Worm (Caenorhabditis elegans) whole organism, L3 larva: ENCODE measurements around the gene C37H5.5.

ENCODE experiments used
- R02D3.7 ChIP-seq: fragments of 150-350 bp; optimal IDR thresholded peaks from 2 replicates; lab custom pipeline; 2014; ENCODE audit warnings: missing biosample characterization, missing genetic modification characterization
- elt-1 ChIP-seq: fragments of 150-350 bp; optimal IDR thresholded peaks from 2 replicates; lab custom pipeline; 2014; ENCODE audit warnings: missing biosample characterization, missing genetic modification characterization
- elt-2 ChIP-seq: sonication (generic microtip); optimal IDR thresholded peaks from 2 replicates; lab custom pipeline; 2016; ENCODE audit warnings: missing genetic modification reagents, mild to moderate bottlenecking, missing genetic modification characterization, missing compliant biosample characterization
- mdl-1 ChIP-seq: fragments of 150-350 bp; optimal IDR thresholded peaks from 2 replicates; lab custom pipeline; 2014; ENCODE audit warnings: missing biosample characterization, missing genetic modification characterization
- nhr-11 ChIP-seq: fragments of 150-350 bp; optimal IDR thresholded peaks from 2 replicates; lab custom pipeline; 2014; ENCODE audit warnings: missing biosample characterization, missing genetic modification characterization
- nhr-237 ChIP-seq: fragments of 150-350 bp; optimal IDR thresholded peaks from 2 replicates; lab custom pipeline; 2014; ENCODE audit warnings: missing biosample characterization, missing genetic modification characterization
- nhr-25 ChIP-seq: sonication (generic microtip); optimal IDR thresholded peaks from 2 replicates; lab custom pipeline; 2017; ENCODE audit warnings: missing biosample characterization, missing genetic modification characterization
- nhr-77 ChIP-seq: fragments of 150-350 bp; optimal IDR thresholded peaks from 2 replicates; lab custom pipeline; 2014; ENCODE audit warnings: missing biosample characterization, missing genetic modification characterization
- pqm-1 ChIP-seq: fragments of 150-350 bp; optimal IDR thresholded peaks from 2 replicates; lab custom pipeline; 2017; ENCODE audit warnings: missing biosample characterization, missing genetic modification characterization, inconsistent platforms
- snpc-4 ChIP-seq: fragments of 150-350 bp; optimal IDR thresholded peaks from 2 replicates; lab custom pipeline; 2014; ENCODE audit warnings: missing biosample characterization, missing genetic modification characterization
- unc-39 ChIP-seq: sonication (generic microtip); optimal IDR thresholded peaks from 4 replicates; lab custom pipeline; 2017; ENCODE audit warnings: missing biosample characterization, missing genetic modification characterization

DNA sequence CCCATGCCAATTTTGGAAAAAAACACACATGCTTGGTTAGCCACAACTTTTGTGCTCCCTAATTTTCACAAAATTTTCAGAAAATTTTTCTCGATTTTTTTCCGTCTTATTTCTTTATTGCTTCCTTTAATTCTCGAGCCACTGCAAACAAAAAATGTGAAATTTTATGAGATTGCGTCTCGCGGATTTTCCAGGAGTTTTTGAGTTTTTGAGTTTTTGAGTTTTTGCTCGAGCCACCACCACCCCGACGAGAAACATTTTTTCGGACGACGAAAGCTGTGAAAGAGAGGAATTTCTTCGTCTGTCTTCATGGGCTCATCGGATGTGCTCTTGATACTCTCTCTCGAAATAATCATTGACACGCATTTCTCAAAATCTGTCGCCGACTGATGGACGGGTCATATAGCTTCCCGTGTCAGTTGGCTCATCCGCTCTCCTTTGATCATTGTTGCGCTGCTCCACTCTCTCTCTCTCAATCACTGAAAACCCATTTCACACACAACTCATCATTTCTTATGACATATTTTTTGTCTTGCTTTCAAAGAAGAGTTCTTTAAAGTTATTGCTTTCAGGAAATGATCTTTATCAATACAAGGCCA is 49.7 kb upstream of the C37H5.5 start, which contains the start of gene C18G1.1:
- TF ChIP-seq R02D3.7 (no peak), nhr-25 (tag; lab: Kevin White, UChicago) (no peak), pqm-1 (no peak), nhr-11 (tag; lab: Kevin White, UChicago) (no peak), elt-1 (tag; lab: Kevin White, UChicago) (no peak), nhr-237 (no peak), mdl-1 (tag; lab: Kevin White, UChicago) (no peak), elt-2 (tag; lab: Kevin White, UChicago) (no peak), nhr-77 (tag; lab: Kevin White, UChicago) (no peak), snpc-4 (tag; lab: Kevin White, UChicago) (no peak), unc-39 (tag; lab: Kevin White, UChicago) (no peak)
